Worm (Caenorhabditis elegans) whole organism, L1 larva: ENCODE measurements around the gene B0496.6.

Source experiments
- efl-1 ChIP-seq, 4 experiments: fragments of 150-350 bp; optimal IDR thresholded peaks in 3 of 4; peaks in 1 of 4; 1 replicate in 1 of 4; 2 replicates in 3 of 4; lab custom pipeline; 2014; ENCODE audit warnings: missing biosample characterization in 2 of 4, missing genetic modification characterization in 2 of 4, missing genetic modification reagents in 2 of 4
- egl-27 ChIP-seq, 2 experiments: fragments of 150-350 bp in 1 of 2; sonication (generic microtip); optimal IDR thresholded peaks; 3 replicates each; lab custom pipeline; 2017 to 2018; ENCODE audit warnings: missing biosample characterization in 2 of 2, missing genetic modification characterization in 2 of 2, missing genetic modification reagents in 2 of 2
- jun-1 ChIP-seq: fragments of 150-350 bp; optimal IDR thresholded peaks from 2 replicates; lab custom pipeline; 2014; ENCODE audit warnings: missing biosample characterization, missing genetic modification reagents, missing genetic modification characterization
- mdl-1 ChIP-seq, 2 experiments: fragments of 150-350 bp; optimal IDR thresholded peaks; 2 replicates each; lab custom pipeline; 2014 to 2017; ENCODE audit warnings: missing biosample characterization in 2 of 2, missing genetic modification characterization in 2 of 2, inconsistent platforms in 1 of 2
- mep-1 ChIP-seq: fragments of 150-350 bp; optimal IDR thresholded peaks from 2 replicates; lab custom pipeline; 2014; ENCODE audit warnings: missing biosample characterization, missing genetic modification characterization
- nhr-90 ChIP-seq: sonication (generic microtip); optimal IDR thresholded peaks from 2 replicates; lab custom pipeline; 2016; ENCODE audit warnings: mild to moderate bottlenecking, missing genetic modification characterization, missing compliant biosample characterization; ENCODE audit not compliant: poor library complexity
- tbx-2 ChIP-seq: sonication (generic microtip); optimal IDR thresholded peaks from 2 replicates; lab custom pipeline; 2016; ENCODE audit warnings: missing genetic modification characterization, missing compliant biosample characterization
- unc-98 ChIP-seq: fragments of 200-800 bp; sonication (Bioruptor generic); IDR thresholded peaks from 2 replicates; pipeline ENCODE4 v1.3.6; 2022; ENCODE audit warnings: missing genetic modification characterization, missing compliant biosample characterization

DNA sequence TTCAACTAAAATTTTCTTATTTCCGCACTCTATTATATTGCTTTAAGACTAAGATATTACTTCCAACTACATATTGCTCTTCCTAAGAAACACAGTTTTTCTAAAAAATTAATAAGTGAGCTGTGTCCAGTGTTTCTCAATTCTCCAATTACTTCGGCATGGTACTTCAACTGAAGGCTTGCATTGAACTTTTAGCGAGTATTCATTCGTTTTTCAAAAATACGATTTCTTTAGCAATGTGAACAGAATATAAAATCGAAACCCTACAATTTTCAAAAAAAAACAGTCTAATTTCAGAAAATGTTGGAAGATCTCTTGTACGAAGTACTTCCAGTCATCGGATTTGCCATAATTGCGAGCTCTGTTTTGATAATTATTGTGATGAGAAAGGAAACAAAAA is 2.0 kb downstream of the B0496.6 start, which contains the start of gene srtx-1:
- no peak for TF ChIP-seq efl-1 (optimal IDR thresholded peaks at IDR 0.05; lab: Kevin White, UChicago)
- no peak for TF ChIP-seq efl-1 (GFP tag; optimal IDR thresholded peaks at IDR 0.05 in 1 of 2; lab: Kevin White, UChicago)
- TF ChIP-seq unc-98 (GFP tag; lab: Robert Waterston, UW), result no peak
- no peak for TF ChIP-seq mdl-1 (tag; optimal IDR thresholded peaks at IDR 0.05; lab: Kevin White, UChicago)
- no peak for TF ChIP-seq egl-27 (tag; optimal IDR thresholded peaks at IDR 0.05; lab: Kevin White, UChicago)
- no peak for TF ChIP-seq nhr-90
- TF ChIP-seq tbx-2 (tag; lab: Kevin White, UChicago), result no peak
- TF ChIP-seq jun-1 (tag; lab: Kevin White, UChicago), result no peak
- TF ChIP-seq mep-1 (tag; lab: Kevin White, UChicago), result no peak
